Worm (Caenorhabditis elegans): Measurements from ENCODE around the gene rpb-8.
A peak's percentile ranks its signal among the peaks of the same experiment; 100 is the strongest.

rpb-8 gene

DNA sequence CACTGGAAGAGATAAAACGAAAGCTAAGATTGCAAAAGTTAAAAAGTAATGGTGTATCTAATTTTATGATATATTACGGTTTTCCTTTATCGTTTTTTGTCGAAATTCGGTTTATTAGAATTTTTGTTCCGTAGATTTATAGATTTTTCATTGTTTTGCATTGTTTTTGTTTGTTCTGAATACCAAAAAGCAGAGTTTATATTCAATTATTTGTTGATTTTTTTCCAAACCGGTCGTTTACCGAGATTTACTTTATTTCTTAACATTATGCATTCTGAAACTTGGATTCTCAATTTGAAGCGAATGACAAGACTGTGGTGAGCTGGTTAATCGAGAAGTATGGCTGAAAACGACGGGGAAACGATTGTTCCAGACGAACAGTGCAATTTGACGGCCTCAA is 19.2 kb upstream of the rpb-8 start, which contains the start of gene fsn-1:
Gene fsn-1 (plus strand): TSS at position 301 of the 400 bp plus-strand sequence.
- no peak for TF ChIP-seq sma-9 (GFP tag; optimal IDR thresholded peaks at IDR 0.05)
- no peak for TF ChIP-seq sma-9 (tag; optimal IDR thresholded peaks at IDR 0.05)
- TF ChIP-seq lin-11 (tag; optimal IDR thresholded peaks at IDR 0.05) = no peak
- no peak for TF ChIP-seq snpc-4 (tag; optimal IDR thresholded peaks at IDR 0.05)
- TF ChIP-seq zag-1 (tag; optimal IDR thresholded peaks at IDR 0.05) = no peak
- TF ChIP-seq skn-1 (tag; optimal IDR thresholded peaks at IDR 0.05) = no peak
- TF ChIP-seq dmd-4 (tag; optimal IDR thresholded peaks at IDR 0.05) = no peak
- no peak for TF ChIP-seq ZK546.5 (tag; optimal IDR thresholded peaks at IDR 0.05)
- no peak for TF ChIP-seq nhr-10 (tag; optimal IDR thresholded peaks at IDR 0.05)
- TF ChIP-seq Y55F3AM.14 (GFP tag; optimal IDR thresholded peaks at IDR 0.05) = no peak
- TF ChIP-seq unc-55 (GFP tag; optimal IDR thresholded peaks at IDR 0.05) = no peak
- no peak for TF ChIP-seq ceh-16 (tag; optimal IDR thresholded peaks at IDR 0.05)
- no peak for TF ChIP-seq gmeb-1 (tag; optimal IDR thresholded peaks at IDR 0.05)
- TF ChIP-seq lsy-2 (tag; optimal IDR thresholded peaks at IDR 0.05) = no peak
- no peak for TF ChIP-seq nhr-6 (tag; optimal IDR thresholded peaks at IDR 0.05)
- TF ChIP-seq nhr-129 (tag; optimal IDR thresholded peaks at IDR 0.05) = no peak
- TF ChIP-seq mbf-1 (tag; optimal IDR thresholded peaks at IDR 0.05) = no peak
- no peak for TF ChIP-seq ztf-4 (tag; optimal IDR thresholded peaks at IDR 0.05)
- no peak for TF ChIP-seq elt-1 (tag; optimal IDR thresholded peaks at IDR 0.05)
- TF ChIP-seq crh-2 (tag; optimal IDR thresholded peaks at IDR 0.05) = no peak
- no peak for TF ChIP-seq sem-4 (tag; optimal IDR thresholded peaks at IDR 0.05)

DNA sequence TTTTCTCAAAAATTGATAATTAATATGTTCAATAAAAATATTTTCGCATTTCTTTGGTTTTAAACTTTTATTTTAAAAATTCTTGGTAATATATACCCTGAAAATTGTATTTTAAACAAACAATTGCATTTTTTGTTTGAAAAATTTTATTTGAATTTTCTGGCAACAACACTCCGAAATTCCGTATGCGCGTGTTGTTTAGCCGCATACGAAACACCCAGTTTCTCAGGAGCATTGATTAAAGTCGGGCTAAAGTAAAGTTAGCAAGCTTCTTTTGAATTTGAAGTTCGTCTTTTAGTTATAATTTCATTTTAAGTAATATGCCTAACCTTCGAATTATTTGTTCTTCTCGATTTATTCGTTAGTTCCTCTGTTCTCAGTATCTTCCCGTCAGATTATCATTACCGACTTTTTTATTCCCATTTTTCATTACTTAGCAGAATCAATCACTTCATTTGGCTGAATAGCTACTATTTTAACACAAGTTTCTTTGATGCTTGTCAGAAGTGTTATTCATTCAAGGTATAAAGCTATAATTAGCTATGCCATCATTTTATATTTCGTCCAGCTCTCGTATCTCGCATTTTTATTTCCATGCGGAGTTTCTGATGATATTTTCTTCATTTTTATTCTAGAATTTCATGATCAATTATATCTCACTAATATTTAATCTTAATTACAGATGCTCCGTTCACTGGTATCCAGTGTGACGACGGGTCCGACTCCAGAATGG is 17.3 kb upstream of the rpb-8 start, which contains the start of gene mrps-18C:
Gene mrps-18C (plus strand): TSS at position 683 of the 733 bp plus-strand sequence.
- TF ChIP-seq gmeb-1 (tag; optimal IDR thresholded peaks at IDR 0.05) (peak; percentile 50), nhr-23 (tag; optimal IDR thresholded peaks at IDR 0.05) (no peak), ceh-16 (tag; optimal IDR thresholded peaks at IDR 0.05) (no peak), sma-3 (GFP tag; optimal IDR thresholded peaks at IDR 0.05) (no peak), unc-55 (GFP tag; optimal IDR thresholded peaks at IDR 0.05) (peak; percentile 52), sma-9 (GFP tag; optimal IDR thresholded peaks at IDR 0.05) (no peak), sma-9 (tag; optimal IDR thresholded peaks at IDR 0.05) (no peak), nhr-6 (tag; optimal IDR thresholded peaks at IDR 0.05) (no peak), aly-2 (tag; optimal IDR thresholded peaks at IDR 0.05) (no peak), ztf-4 (tag; optimal IDR thresholded peaks at IDR 0.05) (no peak), blmp-1 (tag; optimal IDR thresholded peaks at IDR 0.05; ENCODE audit: insufficient read depth) (no peak), ama-1 (optimal IDR thresholded peaks at IDR 0.05) (no peak), C34F6.9 (tag; optimal IDR thresholded peaks at IDR 0.05) (peak; percentile 44), mdl-1 (tag; optimal IDR thresholded peaks at IDR 0.05) (no peak), lin-39 (tag; optimal IDR thresholded peaks at IDR 0.05) (no peak), R02D3.7 (tag; optimal IDR thresholded peaks at IDR 0.05) (no peak), snpc-4 (tag; optimal IDR thresholded peaks at IDR 0.05) (no peak), lsy-2 (tag; optimal IDR thresholded peaks at IDR 0.05) (peak in 1 of 2 experiments; percentile 53)

DNA sequence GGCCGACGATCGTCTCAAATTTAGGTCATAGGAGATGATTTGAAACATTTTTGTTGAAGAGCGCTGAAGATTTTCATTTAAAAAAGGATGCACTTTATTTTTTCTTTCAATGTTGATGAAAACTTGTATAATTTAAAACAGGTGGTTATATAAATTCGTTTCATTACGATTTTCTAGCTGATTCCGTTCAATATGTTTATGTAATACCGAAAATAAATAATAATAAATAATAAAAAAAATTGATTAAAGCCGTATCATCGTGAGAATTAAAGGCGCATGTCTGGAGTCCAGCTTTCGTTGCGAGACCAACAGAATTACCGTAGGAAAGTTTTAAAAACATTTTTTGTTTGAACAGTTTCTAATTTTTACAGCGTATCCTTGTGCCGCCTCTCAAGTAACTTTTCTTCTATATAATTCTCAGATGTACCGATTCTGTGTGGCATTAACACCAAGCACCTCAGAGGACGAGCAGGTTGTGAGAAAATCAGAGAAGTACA is 14.4 kb upstream of the rpb-8 start, which contains the start of the genes C26E6.12 and eri-9:
Gene C26E6.12 (minus strand): TSS at position 51 of the 497 bp plus-strand sequence.
Gene eri-9 (plus strand): TSS at position 248 of the 497 bp plus-strand sequence.
- TF ChIP-seq unc-62 (GFP tag; optimal IDR thresholded peaks at IDR 0.05) = no peak
- TF ChIP-seq nhr-77 (tag; optimal IDR thresholded peaks at IDR 0.05) = no peak
- TF ChIP-seq zag-1 (tag; optimal IDR thresholded peaks at IDR 0.05) = no peak
- TF ChIP-seq F13H6.1 (tag; optimal IDR thresholded peaks at IDR 0.05) = no peak
- TF ChIP-seq lsy-2 (tag; optimal IDR thresholded peaks at IDR 0.05) = no peak
- TF ChIP-seq crh-2 (tag; optimal IDR thresholded peaks at IDR 0.05) = no peak
- no peak for TF ChIP-seq ZK546.5 (tag; optimal IDR thresholded peaks at IDR 0.05)
- TF ChIP-seq ztf-4 (tag; optimal IDR thresholded peaks at IDR 0.05) = no peak
- TF ChIP-seq sma-3 (GFP tag; optimal IDR thresholded peaks at IDR 0.05) = no peak
- no peak for TF ChIP-seq mbf-1 (tag; optimal IDR thresholded peaks at IDR 0.05)
- no peak for TF ChIP-seq lin-39 (tag; optimal IDR thresholded peaks at IDR 0.05)
- no peak for TF ChIP-seq blmp-1 (tag; optimal IDR thresholded peaks at IDR 0.05; ENCODE audit: insufficient read depth)
- TF ChIP-seq nhr-6 (tag; optimal IDR thresholded peaks at IDR 0.05) = no peak
- TF ChIP-seq lin-11 (tag; optimal IDR thresholded peaks at IDR 0.05) = no peak
- no peak for TF ChIP-seq fos-1 (tag; optimal IDR thresholded peaks at IDR 0.05)

DNA sequence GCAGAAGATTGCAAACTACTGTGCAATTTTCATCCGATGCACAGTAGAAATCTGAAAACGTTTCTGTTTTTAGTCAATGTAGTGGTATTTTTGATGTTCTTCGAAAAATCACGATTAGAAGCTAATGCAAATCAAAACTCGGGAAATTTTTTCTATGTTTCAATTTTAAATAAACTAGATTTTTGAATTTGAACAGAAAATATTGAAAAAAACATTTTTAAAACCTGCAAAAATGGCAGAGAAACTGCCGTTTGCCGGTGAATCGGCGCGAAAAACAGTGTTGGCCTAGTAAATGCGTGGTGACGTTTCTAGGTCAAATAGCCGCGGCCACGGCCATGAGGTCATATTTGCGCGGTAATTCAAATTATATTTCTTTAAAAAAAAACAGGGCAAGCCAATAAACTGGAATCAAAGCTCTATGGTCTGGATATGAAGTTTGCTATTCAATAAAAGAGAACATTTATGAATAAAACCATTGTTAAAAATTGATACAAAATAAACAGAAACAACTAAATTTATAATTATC is 12.4 kb upstream of the rpb-8 start, which contains the start of gene set-2:
Gene set-2 (minus strand): TSS at position 51 of the 526 bp plus-strand sequence.
- TF ChIP-seq sma-9 (GFP tag; optimal IDR thresholded peaks at IDR 0.05) (peak; percentile 38), sma-9 (tag; optimal IDR thresholded peaks at IDR 0.05) (no peak), Y55F3AM.14 (GFP tag; optimal IDR thresholded peaks at IDR 0.05) (no peak), ztf-11 (tag; optimal IDR thresholded peaks at IDR 0.05) (no peak), nhr-12 (tag; optimal IDR thresholded peaks at IDR 0.05) (no peak), lin-11 (tag; optimal IDR thresholded peaks at IDR 0.05) (peak; percentile 28), nhr-237 (tag; optimal IDR thresholded peaks at IDR 0.05) (no peak), lin-39 (tag; optimal IDR thresholded peaks at IDR 0.05) (no peak), mab-5 (tag; optimal IDR thresholded peaks at IDR 0.05) (no peak), elt-3 (tag; optimal IDR thresholded peaks at IDR 0.05) (no peak), aly-2 (tag; optimal IDR thresholded peaks at IDR 0.05) (no peak), peb-1 (tag; optimal IDR thresholded peaks at IDR 0.05) (no peak), unc-39 (tag; optimal IDR thresholded peaks at IDR 0.05) (no peak), R02D3.7 (tag; optimal IDR thresholded peaks at IDR 0.05) (no peak), ZK546.5 (tag; optimal IDR thresholded peaks at IDR 0.05) (no peak), sma-3 (GFP tag; optimal IDR thresholded peaks at IDR 0.05) (peak; percentile 57), dmd-4 (tag; optimal IDR thresholded peaks at IDR 0.05) (no peak), nhr-11 (tag; optimal IDR thresholded peaks at IDR 0.05) (no peak), snpc-4 (tag; optimal IDR thresholded peaks at IDR 0.05) (no peak), nhr-23 (tag; optimal IDR thresholded peaks at IDR 0.05) (no peak), ama-1 (optimal IDR thresholded peaks at IDR 0.05) (no peak), egl-27 (tag; optimal IDR thresholded peaks at IDR 0.05) (no peak), nhr-77 (tag; optimal IDR thresholded peaks at IDR 0.05) (no peak)
